Worm (Caenorhabditis elegans): ENCODE results near the gene Y69A2AR.1.

Y69A2AR.1 gene

ce11 chrIV:2639666-2640273, 27.1 kb upstream of the Y69A2AR.1 start (continued):
- TF ChIP-seq B0019.2 (GFP tag; conservative IDR thresholded peaks at IDR 0.05) (no peak), Y95B8A.8 (GFP tag; IDR thresholded peaks at IDR 0.05) (no peak), ceh-40 (GFP tag; IDR thresholded peaks at IDR 0.05) (0 out of 2 replicates have a peak, but pooled peaks have one; percentile 67), ztf-25 (GFP tag; IDR thresholded peaks at IDR 0.05) (no peak), ceh-27 (GFP tag; optimal IDR thresholded peaks at IDR 0.05) (no peak), bed-2 (GFP tag; IDR thresholded peaks at IDR 0.05) (no peak), T26A5.8 (tag; optimal IDR thresholded peaks at IDR 0.05) (peak; percentile 62), pbrm-1 (GFP tag; IDR thresholded peaks at IDR 0.05) (0 out of 2 replicates have a peak, but pooled peaks have one; percentile 8), nhr-90 (tag; optimal IDR thresholded peaks at IDR 0.05) (peak; percentile 17), tbx-9 (tag; optimal IDR thresholded peaks at IDR 0.05; ENCODE audit: borderline replicate concordance) (no peak), atf-7 (tag; optimal IDR thresholded peaks at IDR 0.05) (no peak), egrh-3 (GFP tag; IDR thresholded peaks at IDR 0.05) (no peak), K11D2.4 (GFP tag; IDR thresholded peaks at IDR 0.05) (no peak), T07F8.4 (tag; optimal IDR thresholded peaks at IDR 0.05) (peak; percentile 17), D2030.7 (GFP tag; IDR thresholded peaks at IDR 0.05) (peak; percentile 43; the same call in 1 of the 2 replicates), ztf-26 (tag; optimal IDR thresholded peaks at IDR 0.05) (peak; percentile 15), mxl-1 (tag; optimal IDR thresholded peaks at IDR 0.05) (no peak), rec-8 (tag; optimal IDR thresholded peaks at IDR 0.05) (no peak), athp-1 (tag; optimal IDR thresholded peaks at IDR 0.05) (peak; percentile 66), aptf-3 (GFP tag; IDR thresholded peaks at IDR 0.05) (no peak), lir-1 (GFP tag; conservative IDR thresholded peaks at IDR 0.05) (no peak), F55B11.4 (tag; optimal IDR thresholded peaks at IDR 0.05; ENCODE audit: borderline replicate concordance, insufficient read depth) (no peak), tbp1 (GFP tag; optimal IDR thresholded peaks at IDR 0.05) (peak; percentile 97), bed-1 (GFP tag; IDR thresholded peaks at IDR 0.05) (no peak), hlh-12 (tag; optimal IDR thresholded peaks at IDR 0.05) (no peak), nhr-120 (GFP tag; IDR thresholded peaks at IDR 0.05) (0 out of 2 replicates have a peak, but pooled peaks have one; percentile 43), zim-3 (tag; optimal IDR thresholded peaks at IDR 0.05) (no peak), unc-130 (GFP tag; optimal IDR thresholded peaks at IDR 0.05) (no peak), hmg-20 (GFP tag; IDR thresholded peaks at IDR 0.05) (0 out of 2 replicates have a peak, but pooled peaks have one; percentile 27), lsl-1 (GFP tag; optimal IDR thresholded peaks at IDR 0.05) (peak; percentile 19), nhr-179 (tag; optimal IDR thresholded peaks at IDR 0.05) (no peak), ets-4 (GFP tag; optimal IDR thresholded peaks at IDR 0.05) (no peak), lsy-27 (tag; optimal IDR thresholded peaks at IDR 0.05; ENCODE audit: borderline replicate concordance, insufficient read depth) (peak; percentile 24)

ce11 chrIV:2640950-2641349, 25.9 kb upstream of the Y69A2AR.1 start, which contains the start of the genes mdf-2 and nduv-3:
Gene mdf-2 (minus strand): TSS chrIV:2641125.
Gene nduv-3 (plus strand): TSS chrIV:2641310.
- TF ChIP-seq hsf-1 (GFP tag; IDR thresholded peaks at IDR 0.05) (peak; percentile 56; the same call in 1 of the 2 replicates), madf-10 (tag; optimal IDR thresholded peaks at IDR 0.05) (no peak), lag-1 (GFP tag; IDR thresholded peaks at IDR 0.05) (no peak), T07F8.4 (tag; optimal IDR thresholded peaks at IDR 0.05) (no peak), unc-130 (GFP tag; optimal IDR thresholded peaks at IDR 0.05) (no peak), let-607 (tag; optimal IDR thresholded peaks at IDR 0.05) (no peak), hmg-1.2 (GFP tag; IDR thresholded peaks at IDR 0.05) (peak; percentile 46; the same call in 1 of the 2 replicates), ztf-18 (tag; optimal IDR thresholded peaks at IDR 0.05) (peak; percentile 95), pha-4 (tag; optimal IDR thresholded peaks at IDR 0.05) (no peak), attf-6 (GFP tag; IDR thresholded peaks at IDR 0.05) (0 out of 2 replicates have a peak, but pooled peaks have one; percentile 26), tlf-1 (GFP tag; optimal IDR thresholded peaks at IDR 0.05) (peak; percentile 43), F55B11.4 (tag; optimal IDR thresholded peaks at IDR 0.05; ENCODE audit: borderline replicate concordance, insufficient read depth) (no peak), nfya-1 (tag; optimal IDR thresholded peaks at IDR 0.05; ENCODE audit: borderline replicate concordance, insufficient read depth) (no peak), nhr-27 (tag; optimal IDR thresholded peaks at IDR 0.05) (no peak), Y79H2A.3 (GFP tag; conservative IDR thresholded peaks at IDR 0.05) (no peak), Y56A3A.18 (GFP tag; IDR thresholded peaks at IDR 0.05) (no peak), ceh-91 (GFP tag; IDR thresholded peaks at IDR 0.05) (peak; percentile 75; the same call in 1 of the 2 replicates), mcd-1 (GFP tag; IDR thresholded peaks at IDR 0.05) (peak; percentile 87)

Measured in whole organism, young adult.